Worm (Caenorhabditis elegans) whole organism, late embryonic: Measurements from ENCODE around the gene aly-1.

Experiments used
- C38D4.7 ChIP-seq: fragments of 200-800 bp; sonication (Bioruptor generic); optimal IDR thresholded peaks from 2 replicates; lab custom pipeline; 2018; ENCODE audit warnings: mild to moderate bottlenecking, missing genetic modification characterization, moderate library complexity, missing compliant biosample characterization
- F13H6.1 ChIP-seq: sonication (generic microtip); optimal IDR thresholded peaks from 2 replicates; lab custom pipeline; 2016; ENCODE audit warnings: missing genetic modification characterization, missing compliant biosample characterization
- Y22D7AL.16 ChIP-seq: sonication (generic microtip); optimal IDR thresholded peaks from 2 replicates; lab custom pipeline; 2016; ENCODE audit warnings: missing genetic modification characterization, missing compliant biosample characterization
- ceh-2 ChIP-seq: sonication (generic microtip); optimal IDR thresholded peaks from 2 replicates; lab custom pipeline; 2016; ENCODE audit warnings: missing genotype, missing genetic modification characterization, missing compliant biosample characterization
- ceh-22 ChIP-seq: sonication (generic microtip); optimal IDR thresholded peaks from 2 replicates; lab custom pipeline; 2017; ENCODE audit warnings: missing biosample characterization, missing genetic modification characterization
- ceh-30 ChIP-seq: fragments of 150-350 bp; optimal IDR thresholded peaks from 2 replicates; lab custom pipeline; 2014; ENCODE audit warnings: missing biosample characterization, missing genetic modification characterization
- ceh-31 ChIP-seq: sonication (generic microtip); optimal IDR thresholded peaks from 2 replicates; lab custom pipeline; 2016; ENCODE audit warnings: missing genetic modification characterization, missing compliant biosample characterization
- ceh-34 ChIP-seq: sonication (generic microtip); optimal IDR thresholded peaks from 2 replicates; lab custom pipeline; 2016; ENCODE audit warnings: mild to moderate bottlenecking, missing genetic modification characterization, missing compliant biosample characterization
- ceh-45 ChIP-seq: fragments of 200-800 bp; sonication (Bioruptor generic); IDR thresholded peaks from 2 replicates; pipeline ENCODE4 v1.3.6; 2022; ENCODE audit warnings: missing genetic modification reagents, missing genetic modification characterization, missing compliant biosample characterization
- ceh-48 ChIP-seq: sonication (generic microtip); optimal IDR thresholded peaks from 2 replicates; lab custom pipeline; 2016; ENCODE audit warnings: missing genetic modification characterization, inconsistent platforms, missing compliant biosample characterization
- ceh-9 ChIP-seq: sonication (generic microtip); optimal IDR thresholded peaks from 2 replicates; lab custom pipeline; 2016; ENCODE audit warnings: mild to moderate bottlenecking, missing genetic modification characterization, inconsistent platforms, missing compliant biosample characterization
- dmd-4 ChIP-seq: sonication (generic microtip); optimal IDR thresholded peaks from 2 replicates; lab custom pipeline; 2016; ENCODE audit warnings: borderline replicate concordance, missing genetic modification characterization, missing compliant biosample characterization
- elt-2 ChIP-seq: sonication (generic microtip); optimal IDR thresholded peaks from 2 replicates; lab custom pipeline; 2016; ENCODE audit warnings: missing genetic modification reagents, missing genetic modification characterization, missing compliant biosample characterization
- fax-1 ChIP-seq: sonication (generic microtip); optimal IDR thresholded peaks from 2 replicates; lab custom pipeline; 2016; ENCODE audit warnings: missing genotype, missing genetic modification characterization, missing compliant biosample characterization
- fkh-10 ChIP-seq: fragments of 150-350 bp; optimal IDR thresholded peaks from 2 replicates; lab custom pipeline; 2014; ENCODE audit warnings: missing biosample characterization, missing genetic modification reagents, missing genetic modification characterization
- fkh-6 ChIP-seq: sonication (generic microtip); optimal IDR thresholded peaks from 2 replicates; lab custom pipeline; 2016; ENCODE audit warnings: missing genetic modification characterization, missing compliant biosample characterization
- hlh-13 ChIP-seq: fragments of 200-800 bp; sonication (Bioruptor generic); optimal IDR thresholded peaks from 2 replicates; lab custom pipeline; 2018; ENCODE audit warnings: mild to moderate bottlenecking, missing genetic modification characterization, missing compliant biosample characterization
- hlh-15 ChIP-seq: sonication (generic microtip); optimal IDR thresholded peaks from 2 replicates; lab custom pipeline; 2016; ENCODE audit warnings: missing genetic modification characterization, missing compliant biosample characterization
- hlh-30 ChIP-seq: sonication (generic microtip); optimal IDR thresholded peaks from 2 replicates; lab custom pipeline; 2017; ENCODE audit warnings: antibody characterized with exemption, missing genetic modification characterization, missing compliant biosample characterization; ENCODE audit not compliant: insufficient read depth
- hlh-6 ChIP-seq: sonication (generic microtip); optimal IDR thresholded peaks from 2 replicates; lab custom pipeline; 2016; ENCODE audit warnings: missing genotype, missing genetic modification characterization, missing compliant biosample characterization
- lin-11 ChIP-seq: fragments of 200-800 bp; sonication (Bioruptor generic); optimal IDR thresholded peaks from 2 replicates; lab custom pipeline; 2018; ENCODE audit warnings: mild to moderate bottlenecking, missing genetic modification characterization, missing compliant biosample characterization
- madf-2 ChIP-seq: sonication (generic microtip); optimal IDR thresholded peaks from 2 replicates; lab custom pipeline; 2017; ENCODE audit warnings: missing genetic modification characterization, missing compliant biosample characterization
- nfya-1 ChIP-seq: sonication (generic microtip); optimal IDR thresholded peaks from 2 replicates; lab custom pipeline; 2017; ENCODE audit warnings: missing genetic modification characterization, mild to moderate bottlenecking, missing compliant biosample characterization, antibody characterized with exemption, moderate library complexity
- nhr-11 ChIP-seq: fragments of 150-350 bp; optimal IDR thresholded peaks from 2 replicates; lab custom pipeline; 2014; ENCODE audit warnings: missing biosample characterization, missing genetic modification characterization
- nhr-232 ChIP-seq: sonication (generic microtip); optimal IDR thresholded peaks from 2 replicates; lab custom pipeline; 2016; ENCODE audit warnings: missing genetic modification characterization, missing compliant biosample characterization
- npax-4 ChIP-seq: sonication (generic microtip); optimal IDR thresholded peaks from 2 replicates; lab custom pipeline; 2016; ENCODE audit warnings: missing genetic modification characterization, missing compliant biosample characterization
- odd-2 ChIP-seq: sonication (generic microtip); optimal IDR thresholded peaks from 2 replicates; lab custom pipeline; 2017; ENCODE audit warnings: antibody characterized with exemption, mild to moderate bottlenecking, missing genetic modification characterization, missing compliant biosample characterization
- pag-3 ChIP-seq: sonication (generic microtip); optimal IDR thresholded peaks from 2 replicates; lab custom pipeline; 2016; ENCODE audit warnings: missing compliant biosample characterization, missing genetic modification characterization, borderline replicate concordance
- pax-1 ChIP-seq: fragments of 150-350 bp; optimal IDR thresholded peaks from 2 replicates; lab custom pipeline; 2014; ENCODE audit warnings: missing biosample characterization, missing genetic modification characterization
- pha-2 ChIP-seq: sonication (generic microtip); optimal IDR thresholded peaks from 2 replicates; lab custom pipeline; 2017; ENCODE audit warnings: mild to moderate bottlenecking, missing genetic modification characterization, missing compliant biosample characterization
- pqm-1 ChIP-seq: sonication (generic microtip); optimal IDR thresholded peaks from 2 replicates; lab custom pipeline; 2016; ENCODE audit warnings: missing genetic modification characterization, missing compliant biosample characterization
- ref-2 ChIP-seq: sonication (generic microtip); optimal IDR thresholded peaks from 2 replicates; lab custom pipeline; 2016; ENCODE audit warnings: missing genetic modification characterization, missing compliant biosample characterization
- rnt-1 ChIP-seq: sonication (generic microtip); optimal IDR thresholded peaks from 2 replicates; lab custom pipeline; 2016; ENCODE audit warnings: missing genetic modification characterization, missing compliant biosample characterization
- sdc-2 ChIP-seq: sonication (generic microtip); optimal IDR thresholded peaks from 2 replicates; lab custom pipeline; 2016; ENCODE audit warnings: missing genotype, missing genetic modification characterization, missing compliant biosample characterization
- sox-2 ChIP-seq: fragments of 200-800 bp; sonication (Bioruptor generic); IDR thresholded peaks from 2 replicates; pipeline ENCODE4 v1.3.6; 2022; ENCODE audit warnings: missing genetic modification reagents, missing genetic modification characterization, missing compliant biosample characterization
- sox-4 ChIP-seq: sonication (generic microtip); optimal IDR thresholded peaks from 2 replicates; lab custom pipeline; 2017; ENCODE audit warnings: mild to moderate bottlenecking, missing genetic modification characterization, inconsistent platforms, missing compliant biosample characterization
- tbx-7 ChIP-seq: sonication (generic microtip); optimal IDR thresholded peaks from 2 replicates; lab custom pipeline; 2016; ENCODE audit warnings: missing genotype, missing genetic modification characterization, missing compliant biosample characterization
- ttx-3 ChIP-seq: sonication (generic microtip); optimal IDR thresholded peaks from 2 replicates; lab custom pipeline; 2016; ENCODE audit warnings: missing genetic modification reagents, missing genetic modification characterization, missing compliant biosample characterization
- unc-42 ChIP-seq: sonication (generic microtip); optimal IDR thresholded peaks from 2 replicates; lab custom pipeline; 2016; ENCODE audit warnings: missing genotype, missing genetic modification characterization, missing compliant biosample characterization
- unc-55 ChIP-seq: sonication (generic microtip); optimal IDR thresholded peaks from 2 replicates; lab custom pipeline; 2017; ENCODE audit warnings: missing biosample characterization, missing genetic modification reagents, missing genetic modification characterization

The aly-1 gene

DNA sequence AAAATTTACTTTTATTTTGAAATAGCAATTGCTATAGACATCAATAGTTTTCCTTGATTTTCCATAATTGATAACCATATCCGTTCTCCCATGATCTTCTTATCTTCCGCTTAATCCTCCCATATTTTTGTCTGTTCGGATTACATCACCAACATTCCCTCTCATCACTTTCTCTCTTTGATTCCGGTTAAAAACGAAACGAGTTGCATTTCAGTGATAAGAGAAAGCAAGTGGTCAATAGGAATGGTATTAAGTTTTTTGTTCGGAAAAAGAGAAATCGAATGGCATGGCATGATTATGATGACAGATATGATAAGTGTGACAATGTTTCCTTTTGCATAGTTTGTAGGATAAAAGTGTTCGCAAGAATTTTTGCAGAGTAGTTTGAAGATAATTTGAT, 3.3 kb downstream of the aly-1 start:
- no peak for TF ChIP-seq pha-2
- TF ChIP-seq F13H6.1 (tag; lab: Kevin White, UChicago) = no peak
- no peak for TF ChIP-seq fkh-6 (tag; lab: Kevin White, UChicago)
- TF ChIP-seq hlh-15 = no peak
- TF ChIP-seq fax-1 = no peak
- TF ChIP-seq elt-2 (tag; lab: Kevin White, UChicago) = no peak
- no peak for TF ChIP-seq madf-2
- no peak for TF ChIP-seq hlh-13
- TF ChIP-seq odd-2 (tag; lab: Kevin White, UChicago) = no peak
- no peak for TF ChIP-seq pqm-1 (tag; lab: Kevin White, UChicago)
- TF ChIP-seq unc-42 (tag; lab: Kevin White, UChicago) = no peak

DNA sequence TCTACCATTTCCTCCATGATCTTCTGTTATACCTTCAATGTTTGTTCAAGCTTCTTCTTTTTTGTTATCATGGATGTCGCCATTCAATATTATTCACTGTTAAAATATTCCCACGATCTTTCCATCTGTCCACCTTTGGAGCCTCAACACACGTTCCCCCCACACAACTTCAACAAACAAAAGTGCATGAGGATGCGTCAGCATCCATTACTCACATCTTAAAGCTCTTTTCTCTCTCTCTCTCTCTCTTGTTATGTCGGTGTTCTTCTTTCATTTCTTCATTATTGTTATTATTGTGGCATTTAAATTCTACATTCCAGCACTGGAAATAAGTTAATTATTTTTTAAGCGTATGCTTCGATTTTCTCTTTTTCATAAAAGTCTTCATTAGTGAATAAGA, 5.3 kb downstream of the aly-1 start:
- no peak for TF ChIP-seq sdc-2 (tag; lab: Kevin White, UChicago)
- no peak for TF ChIP-seq ceh-30 (tag; lab: Kevin White, UChicago)
- TF ChIP-seq lin-11 (tag; lab: Kevin White, UChicago) = no peak
- no peak for TF ChIP-seq Y22D7AL.16 (tag; lab: Kevin White, UChicago)
- no peak for TF ChIP-seq nfya-1 (tag; lab: Kevin White, UChicago)
- no peak for TF ChIP-seq unc-55 (GFP tag; lab: Kevin White, UChicago)
- no peak for TF ChIP-seq npax-4 (tag; lab: Kevin White, UChicago)
- no peak for TF ChIP-seq dmd-4
- no peak for TF ChIP-seq sox-2 (GFP tag; lab: Robert Waterston, UW)
- TF ChIP-seq pax-1 (tag; lab: Kevin White, UChicago) = no peak
- TF ChIP-seq ceh-2 = no peak
- no peak for TF ChIP-seq ceh-31 (tag; lab: Kevin White, UChicago)
- no peak for TF ChIP-seq pag-3 (tag; lab: Kevin White, UChicago)

DNA sequence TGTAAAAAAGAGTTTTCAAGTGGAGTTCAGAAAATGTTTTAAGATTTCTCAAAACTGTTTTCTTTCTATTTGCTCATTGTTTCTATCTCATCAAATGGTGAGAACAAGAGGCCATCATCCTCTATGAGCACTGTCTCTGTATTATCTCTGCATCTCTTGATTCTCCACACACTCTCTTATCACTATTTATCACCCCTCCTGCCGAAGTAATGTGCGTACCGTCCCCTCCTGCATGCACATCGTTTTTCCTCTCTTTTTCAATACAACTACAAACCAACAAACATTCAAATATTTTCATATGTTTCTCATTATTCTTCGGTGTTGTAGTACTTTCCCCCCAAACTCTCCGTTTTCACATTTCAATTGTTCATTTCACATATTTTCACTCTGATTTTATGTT, 7.7 kb downstream of the aly-1 start:
- TF ChIP-seq nfya-1 (tag; lab: Kevin White, UChicago) (no peak), ceh-31 (tag; lab: Kevin White, UChicago) (no peak), tbx-7 (no peak), pqm-1 (tag; lab: Kevin White, UChicago) (no peak), C38D4.7 (GFP tag; lab: Kevin White, UChicago) (no peak), sox-2 (GFP tag; lab: Robert Waterston, UW) (no peak), odd-2 (tag; lab: Kevin White, UChicago) (no peak), dmd-4 (no peak), fkh-10 (GFP tag; lab: Kevin White, UChicago) (no peak), ref-2 (tag; lab: Kevin White, UChicago) (no peak), pha-2 (no peak), nhr-11 (tag; lab: Kevin White, UChicago) (no peak), ceh-9 (tag; lab: Kevin White, UChicago) (no peak), pag-3 (tag; lab: Kevin White, UChicago) (no peak), sox-4 (tag; lab: Kevin White, UChicago) (no peak), unc-55 (GFP tag; lab: Kevin White, UChicago) (no peak), hlh-13 (no peak), pax-1 (tag; lab: Kevin White, UChicago) (no peak), nhr-232 (tag; lab: Kevin White, UChicago) (no peak), ceh-34 (tag; lab: Kevin White, UChicago) (no peak)

DNA sequence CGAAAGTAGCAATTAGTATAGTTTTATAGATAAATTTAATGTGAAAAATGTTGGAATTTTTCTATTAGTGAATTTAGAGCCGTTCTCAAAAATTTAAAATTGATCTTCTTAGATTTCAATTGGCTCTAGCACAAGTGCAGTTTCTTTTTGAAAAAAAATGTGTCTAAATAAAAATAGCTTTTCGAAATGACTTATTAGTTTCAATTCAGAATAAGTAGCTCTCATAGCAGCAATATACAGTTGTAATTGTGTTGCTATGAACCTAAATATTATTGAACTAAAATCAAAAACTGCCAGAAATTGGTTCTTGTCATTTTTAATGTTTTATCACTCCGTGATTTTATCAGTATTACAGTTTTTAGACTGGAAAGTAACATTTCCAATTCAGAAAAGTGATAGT, 9.0 kb downstream of the aly-1 start:
- TF ChIP-seq nfya-1 (tag; lab: Kevin White, UChicago) = no peak
- TF ChIP-seq hlh-30 (tag; lab: Kevin White, UChicago) = no peak
- TF ChIP-seq ttx-3 (tag; lab: Kevin White, UChicago) = no peak
- TF ChIP-seq ceh-22 (tag; lab: Kevin White, UChicago) = no peak
- TF ChIP-seq rnt-1 (tag; lab: Kevin White, UChicago) = no peak
- TF ChIP-seq hlh-6 (tag; lab: Kevin White, UChicago) = no peak
- no peak for TF ChIP-seq ceh-48
- no peak for TF ChIP-seq ceh-45 (GFP tag; lab: Robert Waterston, UW)
